Fruit fly (Drosophila melanogaster) whole organism, embryonic: ENCODE results near the gene Gycbeta100B.

Experiments used
- ATbp ChIP-seq: fragments of 200-800 bp; sonication (Bioruptor generic); optimal IDR thresholded peaks from 2 replicates; lab custom pipeline; 2017; ENCODE audit warnings: missing biosample characterization, mild to moderate bottlenecking, missing genetic modification characterization, missing genetic modification reagents
- Adf1 ChIP-seq: fragments of 200-800 bp; sonication (Bioruptor generic); IDR thresholded peaks from 2 replicates; pipeline ENCODE4 v1.3.6; 2022; ENCODE audit warnings: missing biosample characterization, missing genetic modification characterization
- Aef1 ChIP-seq: fragments of 200-800 bp; sonication (Bioruptor generic); IDR thresholded peaks from 3 replicates; pipeline ENCODE4 v1.3.6; 2022; ENCODE audit warnings: missing biosample characterization, missing genetic modification characterization
- Asciz ChIP-seq: fragments of 200-800 bp; sonication (Bioruptor generic); optimal IDR thresholded peaks from 2 replicates; lab custom pipeline; 2017; ENCODE audit warnings: missing biosample characterization, mild to moderate bottlenecking, missing genetic modification characterization, missing genetic modification reagents
- Awh ChIP-seq: fragments of 200-800 bp; sonication (Bioruptor generic); IDR thresholded peaks from 2 replicates; pipeline ENCODE4, ENCODE4 v1.3.6; 2022; ENCODE audit warnings: missing biosample characterization, missing genetic modification characterization
- B-H2 ChIP-seq: fragments of 200-800 bp; sonication (Bioruptor generic); optimal IDR thresholded peaks from 2 replicates; lab custom pipeline; 2018; ENCODE audit warnings: missing biosample characterization, mild to moderate bottlenecking, missing genetic modification characterization
- CG11398 ChIP-seq: fragments of 200-800 bp; sonication (Bioruptor generic); optimal IDR thresholded peaks from 2 replicates; lab custom pipeline; 2016; ENCODE audit warnings: missing biosample characterization, missing genetic modification characterization
- CG12659 ChIP-seq: fragments of 200-800 bp; sonication (Bioruptor generic); optimal IDR thresholded peaks from 3 replicates; lab custom pipeline; 2017; ENCODE audit warnings: mild to moderate bottlenecking, missing biosample characterization, missing genetic modification reagents, missing genetic modification characterization
- CG13296 ChIP-seq: fragments of 200-800 bp; sonication (Bioruptor generic); optimal IDR thresholded peaks from 3 replicates; lab custom pipeline; 2018; ENCODE audit warnings: missing biosample characterization, mild to moderate bottlenecking, missing genetic modification characterization
- CG13775 ChIP-seq: fragments of 200-800 bp; sonication (Bioruptor generic); optimal IDR thresholded peaks from 3 replicates; lab custom pipeline; 2017; ENCODE audit warnings: missing biosample characterization, mild to moderate bottlenecking, missing genetic modification characterization
- CG15269 ChIP-seq: fragments of 200-800 bp; sonication (Bioruptor generic); optimal IDR thresholded peaks from 2 replicates; lab custom pipeline; 2018; ENCODE audit warnings: missing biosample characterization, mild to moderate bottlenecking, missing genetic modification characterization, moderate library complexity
- CG1603 ChIP-seq: fragments of 200-800 bp; sonication (Bioruptor generic); optimal IDR thresholded peaks from 2 replicates; lab custom pipeline; 2019; ENCODE audit warnings: missing biosample characterization, mild to moderate bottlenecking, missing genetic modification characterization, moderate library complexity
- CG17802 ChIP-seq: fragments of 200-800 bp; sonication (Bioruptor generic); optimal IDR thresholded peaks from 2 replicates; lab custom pipeline; 2018; ENCODE audit warnings: missing biosample characterization, mild to moderate bottlenecking, missing genetic modification characterization, moderate library complexity
- CG17912 ChIP-seq: fragments of 200-800 bp; sonication (Bioruptor generic); optimal IDR thresholded peaks from 2 replicates; lab custom pipeline; 2018; ENCODE audit warnings: missing biosample characterization, mild to moderate bottlenecking, missing genetic modification characterization
- CG1792 ChIP-seq: fragments of 200-800 bp; sonication (Bioruptor generic); optimal IDR thresholded peaks from 2 replicates; lab custom pipeline; 2016; ENCODE audit warnings: missing biosample characterization, missing genetic modification characterization
- CG1832 ChIP-seq: fragments of 200-800 bp; sonication (Bioruptor generic); optimal IDR thresholded peaks from 2 replicates; lab custom pipeline; 2017; ENCODE audit warnings: missing biosample characterization, mild to moderate bottlenecking, missing genetic modification characterization, inconsistent platforms
- CG18619 ChIP-seq: fragments of 200-800 bp; sonication (Bioruptor generic); optimal IDR thresholded peaks from 3 replicates; lab custom pipeline; 2017; ENCODE audit warnings: missing biosample characterization, mild to moderate bottlenecking, missing genetic modification characterization
- CG3281 ChIP-seq: fragments of 200-800 bp; sonication (Bioruptor generic); optimal IDR thresholded peaks from 3 replicates; lab custom pipeline; 2017; ENCODE audit warnings: missing biosample characterization, mild to moderate bottlenecking, missing genetic modification characterization
- CG33557 ChIP-seq: fragments of 200-800 bp; sonication (Bioruptor generic); optimal IDR thresholded peaks from 2 replicates; lab custom pipeline; 2019; ENCODE audit warnings: missing biosample characterization, mild to moderate bottlenecking, missing genetic modification characterization, moderate library complexity
- CG34376 ChIP-seq: fragments of 200-800 bp; sonication (Bioruptor generic); optimal IDR thresholded peaks from 2 replicates; lab custom pipeline; 2018; ENCODE audit warnings: missing biosample characterization, mild to moderate bottlenecking, missing genetic modification characterization
- CG7357 ChIP-seq: fragments of 200-800 bp; sonication (Bioruptor generic); IDR thresholded peaks from 3 replicates; pipeline ENCODE4 v1.3.6; 2022; ENCODE audit warnings: missing biosample characterization, missing genetic modification characterization
- CG7839 ChIP-seq: fragments of 200-800 bp; sonication (Bioruptor generic); optimal IDR thresholded peaks from 3 replicates; lab custom pipeline; 2018; ENCODE audit warnings: missing biosample characterization, mild to moderate bottlenecking, missing genetic modification characterization, moderate library complexity
- Drgx ChIP-seq: fragments of 200-800 bp; sonication (Bioruptor generic); IDR thresholded peaks from 2 replicates; pipeline ENCODE4 v1.3.6; 2022; ENCODE audit warnings: missing biosample characterization, missing genetic modification characterization
- Ets65A ChIP-seq: fragments of 200-800 bp; sonication (Bioruptor generic); peaks from one replicate; lab custom pipeline; 2016; ENCODE audit warnings: missing biosample characterization, missing genetic modification characterization
- Hmr ChIP-seq: fragments of 200-800 bp; sonication (Bioruptor generic); optimal IDR thresholded peaks from 3 replicates; lab custom pipeline; 2017; ENCODE audit warnings: mild to moderate bottlenecking, missing biosample characterization, missing genetic modification reagents, missing genetic modification characterization
- Hr51 ChIP-seq, 2 experiments: fragments of 200-800 bp; sonication (Bioruptor generic); optimal IDR thresholded peaks; 2 replicates in 1 of 2; 3 replicates in 1 of 2; lab custom pipeline; 2016 to 2018; ENCODE audit warnings: missing biosample characterization in 2 of 2, missing genetic modification characterization in 2 of 2, mild to moderate bottlenecking in 1 of 2, moderate library complexity in 1 of 2
- Lim3 ChIP-seq: fragments of 200-800 bp; sonication (Bioruptor generic); IDR thresholded peaks from 2 replicates; pipeline ENCODE4 v1.3.6; 2022; ENCODE audit warnings: missing biosample characterization, missing genetic modification characterization
- MTF-1 ChIP-seq: fragments of 200-800 bp; sonication (Bioruptor generic); optimal IDR thresholded peaks from 2 replicates; lab custom pipeline; 2018; ENCODE audit warnings: missing biosample characterization, mild to moderate bottlenecking, missing genetic modification characterization, borderline replicate concordance
- Meics ChIP-seq: fragments of 200-800 bp; sonication (Bioruptor generic); optimal IDR thresholded peaks from 2 replicates; lab custom pipeline; 2017; ENCODE audit warnings: missing biosample characterization, mild to moderate bottlenecking, missing genetic modification characterization
- NfI ChIP-seq: fragments of 200-800 bp; sonication (Bioruptor generic); optimal IDR thresholded peaks from 3 replicates; lab custom pipeline; 2018; ENCODE audit warnings: missing biosample characterization, mild to moderate bottlenecking, missing genetic modification characterization, moderate library complexity
- Oaz ChIP-seq: fragments of 200-800 bp; sonication (Bioruptor generic); IDR thresholded peaks from 2 replicates; pipeline ENCODE4 v1.3.6; 2022; ENCODE audit warnings: missing biosample characterization, missing genetic modification characterization
- PHDP ChIP-seq: fragments of 200-800 bp; sonication (Bioruptor generic); optimal IDR thresholded peaks from 3 replicates; lab custom pipeline; 2018; ENCODE audit warnings: missing biosample characterization, mild to moderate bottlenecking, missing genetic modification characterization, moderate library complexity
- Six4 ChIP-seq: fragments of 200-800 bp; sonication (Bioruptor generic); optimal IDR thresholded peaks from 2 replicates; lab custom pipeline; 2016; ENCODE audit warnings: missing biosample characterization, missing genetic modification characterization
- ci ChIP-seq: fragments of 200-800 bp; sonication (Bioruptor generic); IDR thresholded peaks from 3 replicates; pipeline ENCODE4 v1.3.6; 2022; ENCODE audit warnings: missing biosample characterization, missing genetic modification characterization
- dysf ChIP-seq: fragments of 200-800 bp; sonication (Bioruptor generic); IDR thresholded peaks from 3 replicates; pipeline ENCODE4 v1.3.6; 2022; ENCODE audit warnings: missing biosample characterization, missing genetic modification characterization
- gcm ChIP-seq: fragments of 200-800 bp; sonication (Bioruptor generic); optimal IDR thresholded peaks from 2 replicates; lab custom pipeline; 2019; ENCODE audit warnings: missing biosample characterization, mild to moderate bottlenecking, missing genetic modification characterization, moderate library complexity
- gcm2 ChIP-seq: fragments of 200-800 bp; sonication (Bioruptor generic); optimal IDR thresholded peaks from 2 replicates; lab custom pipeline; 2016; ENCODE audit warnings: missing biosample characterization, missing genetic modification characterization
- gfzf ChIP-seq: fragments of 200-800 bp; sonication (Bioruptor generic); optimal IDR thresholded peaks from 2 replicates; lab custom pipeline; 2016; ENCODE audit warnings: missing biosample characterization, mild to moderate bottlenecking, missing genetic modification characterization, moderate library complexity
- jigr1 ChIP-seq: fragments of 200-800 bp; sonication (Bioruptor generic); IDR thresholded peaks from 3 replicates; pipeline ENCODE4 v1.3.6; 2022; ENCODE audit warnings: missing biosample characterization, missing genetic modification characterization
- knrl ChIP-seq: fragments of 200-800 bp; sonication (Bioruptor generic); IDR thresholded peaks from 3 replicates; pipeline ENCODE4 v1.3.6; 2022; ENCODE audit warnings: missing biosample characterization, missing genetic modification characterization; ENCODE audit not compliant: partially characterized antibody
- lilli ChIP-seq: fragments of 200-800 bp; sonication (Bioruptor generic); optimal IDR thresholded peaks from 3 replicates; lab custom pipeline; 2016; ENCODE audit warnings: missing biosample characterization, missing genetic modification characterization
- nau ChIP-seq: fragments of 200-800 bp; sonication (Bioruptor generic); optimal IDR thresholded peaks from 3 replicates; lab custom pipeline; 2017; ENCODE audit warnings: missing biosample characterization, mild to moderate bottlenecking, missing genetic modification characterization, missing genetic modification reagents
- ro ChIP-seq: fragments of 200-800 bp; sonication (Bioruptor generic); IDR thresholded peaks from 2 replicates; pipeline ENCODE4 v1.3.6; 2022; ENCODE audit warnings: missing biosample characterization, missing genetic modification characterization
- scrt ChIP-seq: fragments of 200-800 bp; sonication (Bioruptor generic); optimal IDR thresholded peaks from 2 replicates; lab custom pipeline; 2018; ENCODE audit warnings: missing biosample characterization, mild to moderate bottlenecking, missing genetic modification characterization, moderate library complexity
- shn ChIP-seq: fragments of 200-800 bp; sonication (Bioruptor generic); optimal IDR thresholded peaks from 3 replicates; lab custom pipeline; 2016; ENCODE audit warnings: missing biosample characterization, missing genetic modification characterization
- tap ChIP-seq: fragments of 200-800 bp; optimal IDR thresholded peaks from 3 replicates; lab custom pipeline; 2019; ENCODE audit warnings: missing biosample characterization, mild to moderate bottlenecking, missing genetic modification characterization, moderate library complexity
- tin ChIP-seq: fragments of 200-800 bp; sonication (Bioruptor generic); optimal IDR thresholded peaks from 3 replicates; lab custom pipeline; 2016; ENCODE audit warnings: missing biosample characterization, missing genetic modification characterization
- ttk ChIP-seq: fragments of 200-800 bp; sonication (Bioruptor generic); IDR thresholded peaks from 2 replicates; pipeline ENCODE4 v2.1.2; 2022; ENCODE audit warnings: missing biosample characterization, missing genetic modification characterization
- vvl ChIP-seq: fragments of 200-800 bp; sonication (Bioruptor generic); IDR thresholded peaks from 2 replicates; pipeline ENCODE4 v1.3.6; 2022; ENCODE audit warnings: missing biosample characterization, missing genetic modification characterization
- wek ChIP-seq: fragments of 200-800 bp; sonication (Bioruptor generic); optimal IDR thresholded peaks from 3 replicates; lab custom pipeline; 2018; ENCODE audit warnings: missing biosample characterization, mild to moderate bottlenecking, missing genetic modification characterization, moderate library complexity

Gene Gycbeta100B

dm6 chr3R:31134056-31134455 is at the start of gene Gycbeta100B (continued):
- TF ChIP-seq CG1792 (peak; percentile 2), tin (GFP tag; lab: Kevin White, UChicago) (peak; percentile 39), Aef1 (GFP tag; lab: Robert Waterston, UW) (0 out of 3 replicates have a peak, but pooled peaks have one; percentile 17), Oaz (GFP tag; lab: Robert Waterston, UW) (no peak), CG1832 (GFP tag; lab: Kevin White, UChicago) (peak; percentile 39), scrt (GFP tag; lab: Kevin White, UChicago) (peak; percentile 47), Asciz (peak; percentile 29), Ets65A (peak; percentile 44), tap (tag; lab: Kevin White, UChicago) (peak; percentile 34), Meics (GFP tag; lab: Kevin White, UChicago) (peak; percentile 73), MTF-1 (GFP tag; lab: Kevin White, UChicago) (peak; percentile 73), gcm2 (GFP tag; lab: Kevin White, UChicago) (no peak), vvl (GFP tag; lab: Robert Waterston, UW) (peak; percentile 24; the same call in 1 of the 2 replicates), shn (GFP tag; lab: Kevin White, UChicago) (peak; percentile 1), CG15269 (peak; percentile 49), jigr1 (GFP tag; lab: Robert Waterston, UW) (no peak), gcm (GFP tag; lab: Kevin White, UChicago) (no peak), ci (GFP tag; lab: Robert Waterston, UW) (peak; percentile 80), PHDP (peak; percentile 55), Awh (no peak), CG7357 (GFP tag; lab: Robert Waterston, UW) (0 out of 3 replicates have a peak, but pooled peaks have one; percentile 12), gfzf (GFP tag; lab: Kevin White, UChicago) (no peak), CG3281 (GFP tag; lab: Kevin White, UChicago) (peak; percentile 68), nau (GFP tag; lab: Kevin White, UChicago) (peak; percentile 58), CG17802 (tag; lab: Kevin White, UChicago) (peak; percentile 4), CG17912 (GFP tag; lab: Kevin White, UChicago) (peak; percentile 23), CG34376 (GFP tag; lab: Kevin White, UChicago) (peak; percentile 31), NfI (peak; percentile 70), CG11398 (GFP tag; lab: Kevin White, UChicago) (no peak), CG13296 (GFP tag; lab: Kevin White, UChicago) (peak; percentile 59), ro (GFP tag; lab: Robert Waterston, UW) (0 out of 2 replicates have a peak, but pooled peaks have one; percentile 24), B-H2 (GFP tag; lab: Kevin White, UChicago) (peak; percentile 56), ATbp (GFP tag; lab: Kevin White, UChicago) (peak; percentile 39), CG1603 (tag; lab: Kevin White, UChicago) (peak; percentile 35), CG12659 (GFP tag; lab: Kevin White, UChicago) (peak; percentile 13), ttk (GFP tag; lab: Robert Waterston, UW) (no peak), Drgx (GFP tag; lab: Robert Waterston, UW) (no peak), CG18619 (peak; percentile 4), CG13775 (GFP tag; lab: Kevin White, UChicago) (peak; percentile 7), Adf1 (GFP tag; lab: Robert Waterston, UW) (0 out of 2 replicates have a peak, but pooled peaks have one; percentile 32), dysf (GFP tag; lab: Robert Waterston, UW) (peak; percentile 38; the same call in 2 of the 3 replicates), knrl (GFP tag; lab: Robert Waterston, UW) (no peak), lilli (GFP tag; lab: Kevin White, UChicago) (peak; percentile 16), Six4 (GFP tag; lab: Kevin White, UChicago) (peak; percentile 45), CG7839 (tag; lab: Kevin White, UChicago) (peak; percentile 49), Lim3 (GFP tag; lab: Robert Waterston, UW) (no peak), Hmr (GFP tag; lab: Kevin White, UChicago) (peak; percentile 63), wek (GFP tag; lab: Kevin White, UChicago) (peak; percentile 33), CG33557 (no peak), Hr51 (GFP tag; optimal IDR thresholded peaks at IDR 0.05; lab: Kevin White, UChicago) (peak in 1 of 2 experiments; percentile 55)
